Fruit fly (Drosophila melanogaster): ENCODE results near the gene Cyp4d14.

Cyp4d14 gene

dm6 chrX:2221598-2221997, 46.5 kb upstream of the Cyp4d14 start:
- TF ChIP-seq brk (GFP tag; optimal IDR thresholded peaks at IDR 0.05) (no peak), Rel (GFP tag; optimal IDR thresholded peaks at IDR 0.05) (no peak), Rel (tag; optimal IDR thresholded peaks at IDR 0.05) (no peak), Jra (GFP tag; optimal IDR thresholded peaks at IDR 0.05) (no peak), CG32264 (GFP tag; optimal IDR thresholded peaks at IDR 0.05) (no peak), woc (GFP tag; optimal IDR thresholded peaks at IDR 0.05) (no peak), ey (GFP tag; optimal IDR thresholded peaks at IDR 0.05) (no peak), Abd-B (GFP tag; optimal IDR thresholded peaks at IDR 0.05) (no peak), sage (GFP tag; optimal IDR thresholded peaks at IDR 0.05) (no peak), sv (GFP tag; optimal IDR thresholded peaks at IDR 0.05) (no peak), Mio (GFP tag; optimal IDR thresholded peaks at IDR 0.05) (no peak), dmrt93B (GFP tag; optimal IDR thresholded peaks at IDR 0.05) (no peak), h (GFP tag; optimal IDR thresholded peaks at IDR 0.05) (no peak), foxo (GFP tag; optimal IDR thresholded peaks at IDR 0.05) (no peak), dsf (GFP tag; optimal IDR thresholded peaks at IDR 0.05; ENCODE audit: borderline replicate concordance) (no peak), Hr83 (GFP tag; optimal IDR thresholded peaks at IDR 0.05; ENCODE audit: poor library complexity, severe bottlenecking) (no peak), Vsx2 (GFP tag; optimal IDR thresholded peaks at IDR 0.05; ENCODE audit: partially characterized antibody) (no peak)

DNA sequence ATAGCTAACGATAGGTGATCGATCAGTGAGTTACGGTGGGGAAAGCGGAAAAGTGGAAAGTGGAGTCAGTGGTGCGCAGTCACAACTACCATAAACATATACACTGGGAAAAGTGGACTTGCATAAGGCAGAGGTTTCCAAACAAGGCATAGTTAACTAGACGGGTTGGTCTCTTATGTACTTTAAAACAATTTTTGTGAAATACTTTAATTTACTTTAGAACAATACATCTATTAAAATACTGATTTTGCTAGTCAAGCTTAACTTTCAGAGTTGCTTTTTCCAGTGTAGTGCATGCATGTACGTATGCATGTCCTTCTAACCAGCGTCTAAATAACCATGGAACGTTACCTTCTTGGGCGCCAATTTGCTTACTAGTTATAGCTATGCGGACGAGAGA, 44.8 kb upstream of the Cyp4d14 start:
- TF ChIP-seq usp (GFP tag; optimal IDR thresholded peaks at IDR 0.05) (no peak), rgr (GFP tag; optimal IDR thresholded peaks at IDR 0.05) (no peak), CG9705 (GFP tag; optimal IDR thresholded peaks at IDR 0.05) (no peak), HLH106 (tag; optimal IDR thresholded peaks at IDR 0.05) (no peak), Hnf4 (GFP tag; optimal IDR thresholded peaks at IDR 0.05) (no peak), N (GFP tag; optimal IDR thresholded peaks at IDR 0.05) (no peak), brk (GFP tag; optimal IDR thresholded peaks at IDR 0.05) (no peak), tai (GFP tag; optimal IDR thresholded peaks at IDR 0.05) (no peak), OdsH (GFP tag; optimal IDR thresholded peaks at IDR 0.05) (no peak), lola (GFP tag; optimal IDR thresholded peaks at IDR 0.05) (no peak)

DNA sequence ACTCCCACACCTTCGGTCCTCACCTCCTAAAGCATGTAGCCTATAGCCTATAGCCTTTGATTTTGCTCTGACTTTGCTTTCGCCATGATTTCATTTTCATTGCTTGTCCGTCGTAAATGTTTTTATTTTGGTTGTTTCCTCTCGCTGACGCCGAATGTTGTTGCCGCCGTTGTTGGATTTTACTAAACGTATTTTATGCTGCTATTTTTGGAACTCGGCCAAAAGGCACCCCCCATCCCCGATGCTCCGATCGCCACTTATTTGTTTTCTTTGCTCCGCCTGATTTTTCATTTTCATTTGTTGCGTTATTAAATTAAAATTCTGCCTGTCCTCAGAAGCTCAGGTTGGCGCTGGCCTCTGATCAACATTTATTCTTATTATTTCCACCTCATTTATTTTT, 44.1 kb upstream of the Cyp4d14 start:
- no peak for TF ChIP-seq Hnf4 (GFP tag; optimal IDR thresholded peaks at IDR 0.05)
- TF ChIP-seq CG9705 (GFP tag; optimal IDR thresholded peaks at IDR 0.05), result no peak
- TF ChIP-seq Vsx2 (GFP tag; optimal IDR thresholded peaks at IDR 0.05; ENCODE audit: partially characterized antibody), result no peak
- no peak for TF ChIP-seq HLH106 (tag; optimal IDR thresholded peaks at IDR 0.05)
- TF ChIP-seq OdsH (GFP tag; optimal IDR thresholded peaks at IDR 0.05), result no peak
- TF ChIP-seq sv (GFP tag; optimal IDR thresholded peaks at IDR 0.05), result no peak
- no peak for TF ChIP-seq CG32264 (GFP tag; optimal IDR thresholded peaks at IDR 0.05)
- no peak for TF ChIP-seq lola (GFP tag; optimal IDR thresholded peaks at IDR 0.05)
- TF ChIP-seq dl (GFP tag; optimal IDR thresholded peaks at IDR 0.05; ENCODE audit: insufficient read depth in 1 of 2, partially characterized antibody in 2 of 2), result no peak
- no peak for TF ChIP-seq N (GFP tag; optimal IDR thresholded peaks at IDR 0.05)
- no peak for TF ChIP-seq Dfd (GFP tag; optimal IDR thresholded peaks at IDR 0.05)
- no peak for TF ChIP-seq rgr (GFP tag; optimal IDR thresholded peaks at IDR 0.05)
- no peak for TF ChIP-seq dsf (GFP tag; optimal IDR thresholded peaks at IDR 0.05; ENCODE audit: borderline replicate concordance)

dm6 chrX:2218455-2218854, 43.3 kb upstream of the Cyp4d14 start:
- no peak for TF ChIP-seq CG32264 (GFP tag; optimal IDR thresholded peaks at IDR 0.05)
- TF ChIP-seq h (GFP tag; optimal IDR thresholded peaks at IDR 0.05), result no peak
- no peak for TF ChIP-seq jim (GFP tag; optimal IDR thresholded peaks at IDR 0.05)
- TF ChIP-seq usp (GFP tag; optimal IDR thresholded peaks at IDR 0.05), result no peak
- no peak for TF ChIP-seq lola (GFP tag; optimal IDR thresholded peaks at IDR 0.05)
- TF ChIP-seq OdsH (GFP tag; optimal IDR thresholded peaks at IDR 0.05), result no peak
- TF ChIP-seq Hr78 (GFP tag; optimal IDR thresholded peaks at IDR 0.05), result no peak
- TF ChIP-seq sage (GFP tag; optimal IDR thresholded peaks at IDR 0.05), result no peak

- TF ChIP-seq foxo (GFP tag; optimal IDR thresholded peaks at IDR 0.05) (no peak), Vsx2 (GFP tag; optimal IDR thresholded peaks at IDR 0.05; ENCODE audit: partially characterized antibody) (no peak), Hr78 (GFP tag; optimal IDR thresholded peaks at IDR 0.05) (no peak), Mio (GFP tag; optimal IDR thresholded peaks at IDR 0.05) (no peak), HLH106 (tag; optimal IDR thresholded peaks at IDR 0.05) (no peak), h (GFP tag; optimal IDR thresholded peaks at IDR 0.05) (no peak), Jra (GFP tag; optimal IDR thresholded peaks at IDR 0.05) (no peak), CG9705 (GFP tag; optimal IDR thresholded peaks at IDR 0.05) (no peak), ey (GFP tag; optimal IDR thresholded peaks at IDR 0.05) (no peak), psq (GFP tag; optimal IDR thresholded peaks at IDR 0.05) (no peak), Myc (optimal IDR thresholded peaks at IDR 0.05) (no peak), Sp1 (GFP tag; optimal IDR thresholded peaks at IDR 0.05) (no peak), jim (GFP tag; optimal IDR thresholded peaks at IDR 0.05) (no peak), GATAd (GFP tag; optimal IDR thresholded peaks at IDR 0.05) (no peak), br (GFP tag; optimal IDR thresholded peaks at IDR 0.05) (no peak), CrebA (GFP tag; optimal IDR thresholded peaks at IDR 0.05; ENCODE audit: borderline replicate concordance) (no peak)
Measured at dm6 chrX:2213759-2214406, 38.8 kb upstream of the Cyp4d14 start, which contains the start of gene SmydA-8. SmydA-8 (minus strand) TSS chrX:2213809.
